Worm (Caenorhabditis elegans) whole organism, late embryonic: ENCODE measurements around the gene F56D6.23.
A peak's percentile ranks its signal among the peaks of the same experiment; 100 is the strongest.

Experiments
- C08G9.2 ChIP-seq: sonication (generic microtip); optimal IDR thresholded peaks from 2 replicates; lab custom pipeline; 2016; ENCODE audit warnings: mild to moderate bottlenecking, missing genetic modification characterization, moderate library complexity, missing compliant biosample characterization
- F13H6.1 ChIP-seq: sonication (generic microtip); optimal IDR thresholded peaks from 2 replicates; lab custom pipeline; 2016; ENCODE audit warnings: missing genetic modification characterization, missing compliant biosample characterization
- K02D7.2 ChIP-seq: sonication (generic microtip); optimal IDR thresholded peaks from 2 replicates; lab custom pipeline; 2017; ENCODE audit warnings: mild to moderate bottlenecking, missing genetic modification characterization, missing compliant biosample characterization
- ceh-14 ChIP-seq: sonication (generic microtip); optimal IDR thresholded peaks from 2 replicates; lab custom pipeline; 2016; ENCODE audit warnings: missing genotype, missing genetic modification characterization, missing compliant biosample characterization
- ceh-19 ChIP-seq: fragments of 200-800 bp; sonication (Bioruptor generic); optimal IDR thresholded peaks from 2 replicates; lab custom pipeline; 2018; ENCODE audit warnings: mild to moderate bottlenecking, missing genetic modification characterization, missing compliant biosample characterization
- ceh-2 ChIP-seq: sonication (generic microtip); optimal IDR thresholded peaks from 2 replicates; lab custom pipeline; 2016; ENCODE audit warnings: missing genotype, missing genetic modification characterization, missing compliant biosample characterization
- ceh-24 ChIP-seq: sonication (generic microtip); optimal IDR thresholded peaks from 2 replicates; lab custom pipeline; 2016; ENCODE audit warnings: mild to moderate bottlenecking, missing genetic modification characterization, missing compliant biosample characterization
- ceh-30 ChIP-seq: fragments of 150-350 bp; optimal IDR thresholded peaks from 2 replicates; lab custom pipeline; 2014; ENCODE audit warnings: missing biosample characterization, missing genetic modification characterization
- ceh-34 ChIP-seq: sonication (generic microtip); optimal IDR thresholded peaks from 2 replicates; lab custom pipeline; 2016; ENCODE audit warnings: mild to moderate bottlenecking, missing genetic modification characterization, missing compliant biosample characterization
- elt-2 ChIP-seq: sonication (generic microtip); optimal IDR thresholded peaks from 2 replicates; lab custom pipeline; 2016; ENCODE audit warnings: missing genetic modification reagents, missing genetic modification characterization, missing compliant biosample characterization
- ets-4 ChIP-seq: sonication (generic microtip); optimal IDR thresholded peaks from 2 replicates; lab custom pipeline; 2016; ENCODE audit warnings: missing genetic modification characterization, missing compliant biosample characterization
- eyg-1 ChIP-seq: sonication (generic microtip); optimal IDR thresholded peaks from 2 replicates; lab custom pipeline; 2016; ENCODE audit warnings: missing genotype, missing genetic modification characterization, missing compliant biosample characterization
- fax-1 ChIP-seq: sonication (generic microtip); optimal IDR thresholded peaks from 2 replicates; lab custom pipeline; 2016; ENCODE audit warnings: missing genotype, missing genetic modification characterization, missing compliant biosample characterization
- fkh-10 ChIP-seq: fragments of 150-350 bp; optimal IDR thresholded peaks from 2 replicates; lab custom pipeline; 2014; ENCODE audit warnings: missing biosample characterization, missing genetic modification reagents, missing genetic modification characterization
- gmeb-2 ChIP-seq: sonication (generic microtip); optimal IDR thresholded peaks from 2 replicates; lab custom pipeline; 2016; ENCODE audit warnings: missing genetic modification characterization, inconsistent platforms, missing compliant biosample characterization
- mec-3 ChIP-seq: sonication (generic microtip); optimal IDR thresholded peaks from 2 replicates; lab custom pipeline; 2016; ENCODE audit warnings: borderline replicate concordance, missing genetic modification characterization, missing compliant biosample characterization
- nfya-1 ChIP-seq: sonication (generic microtip); optimal IDR thresholded peaks from 2 replicates; lab custom pipeline; 2017; ENCODE audit warnings: missing genetic modification characterization, mild to moderate bottlenecking, missing compliant biosample characterization, antibody characterized with exemption, moderate library complexity
- nhr-11 ChIP-seq: fragments of 150-350 bp; optimal IDR thresholded peaks from 2 replicates; lab custom pipeline; 2014; ENCODE audit warnings: missing biosample characterization, missing genetic modification characterization
- nhr-232 ChIP-seq: sonication (generic microtip); optimal IDR thresholded peaks from 2 replicates; lab custom pipeline; 2016; ENCODE audit warnings: missing genetic modification characterization, missing compliant biosample characterization
- npax-4 ChIP-seq: sonication (generic microtip); optimal IDR thresholded peaks from 2 replicates; lab custom pipeline; 2016; ENCODE audit warnings: missing genetic modification characterization, missing compliant biosample characterization
- odd-2 ChIP-seq: sonication (generic microtip); optimal IDR thresholded peaks from 2 replicates; lab custom pipeline; 2017; ENCODE audit warnings: antibody characterized with exemption, mild to moderate bottlenecking, missing genetic modification characterization, missing compliant biosample characterization
- pat-9 ChIP-seq: fragments of 200-800 bp; sonication (Bioruptor generic); optimal IDR thresholded peaks from 2 replicates; lab custom pipeline; 2018; ENCODE audit warnings: mild to moderate bottlenecking, missing genetic modification characterization, moderate library complexity, missing compliant biosample characterization
- pax-1 ChIP-seq: fragments of 150-350 bp; optimal IDR thresholded peaks from 2 replicates; lab custom pipeline; 2014; ENCODE audit warnings: missing biosample characterization, missing genetic modification characterization
- pha-2 ChIP-seq: sonication (generic microtip); optimal IDR thresholded peaks from 2 replicates; lab custom pipeline; 2017; ENCODE audit warnings: mild to moderate bottlenecking, missing genetic modification characterization, missing compliant biosample characterization
- pha-4 ChIP-seq: fragments of 150-350 bp; optimal IDR thresholded peaks from 2 replicates; lab custom pipeline; 2018; ENCODE audit warnings: missing biosample characterization, missing genetic modification reagents, missing genetic modification characterization
- pqm-1 ChIP-seq: sonication (generic microtip); optimal IDR thresholded peaks from 2 replicates; lab custom pipeline; 2016; ENCODE audit warnings: missing genetic modification characterization, missing compliant biosample characterization
- pros-1 ChIP-seq: fragments of 150-350 bp; optimal IDR thresholded peaks from 2 replicates; lab custom pipeline; 2014; ENCODE audit warnings: missing biosample characterization, missing genetic modification reagents, missing genetic modification characterization
- sox-4 ChIP-seq: sonication (generic microtip); optimal IDR thresholded peaks from 2 replicates; lab custom pipeline; 2017; ENCODE audit warnings: mild to moderate bottlenecking, missing genetic modification characterization, inconsistent platforms, missing compliant biosample characterization
- syd-9 ChIP-seq: sonication (generic microtip); optimal IDR thresholded peaks from 2 replicates; lab custom pipeline; 2016; ENCODE audit warnings: mild to moderate bottlenecking, missing genetic modification characterization, moderate library complexity, missing compliant biosample characterization
- tbx-2 ChIP-seq: sonication (generic microtip); optimal IDR thresholded peaks from 2 replicates; lab custom pipeline; 2016; ENCODE audit warnings: missing genetic modification characterization, missing compliant biosample characterization
- tbx-7 ChIP-seq: sonication (generic microtip); optimal IDR thresholded peaks from 2 replicates; lab custom pipeline; 2016; ENCODE audit warnings: missing genotype, missing genetic modification characterization, missing compliant biosample characterization
- unc-3 ChIP-seq, 2 experiments: fragments of 200-800 bp in 1 of 2; sonication (Bioruptor generic) in 1 of 2; sonication (generic microtip) in 1 of 2; conservative IDR thresholded peaks in 1 of 2; optimal IDR thresholded peaks in 1 of 2; 2 replicates each; pipeline versions ENCODE4 v1.3.6 to Lab custom; 2016 to 2022; ENCODE audit warnings: missing compliant biosample characterization in 2 of 2, missing genetic modification characterization in 2 of 2, missing genetic modification reagents in 1 of 2
- unc-42 ChIP-seq: sonication (generic microtip); optimal IDR thresholded peaks from 2 replicates; lab custom pipeline; 2016; ENCODE audit warnings: missing genotype, missing genetic modification characterization, missing compliant biosample characterization
- unc-55 ChIP-seq: sonication (generic microtip); optimal IDR thresholded peaks from 2 replicates; lab custom pipeline; 2017; ENCODE audit warnings: missing biosample characterization, missing genetic modification reagents, missing genetic modification characterization
- zip-5 ChIP-seq: sonication (generic microtip); optimal IDR thresholded peaks from 2 replicates; lab custom pipeline; 2016; ENCODE audit warnings: missing genetic modification characterization, missing compliant biosample characterization

The F56D6.23 gene

ce11 chrIV:3873706-3874105 lies 44.6 kb upstream of the F56D6.23 start, which contains the start of gene F37C4.5:
Gene F37C4.5 (minus strand): TSS chrIV:3873806.
- no peak for TF ChIP-seq odd-2 (tag; lab: Kevin White, UChicago)
- TF ChIP-seq tbx-2 (tag; lab: Kevin White, UChicago): no peak
- TF ChIP-seq ceh-14 (tag; lab: Kevin White, UChicago): no peak
- no peak for TF ChIP-seq F13H6.1 (tag; lab: Kevin White, UChicago)
- TF ChIP-seq fkh-10 (GFP tag; lab: Kevin White, UChicago): no peak
- TF ChIP-seq ceh-19 (GFP tag; lab: Kevin White, UChicago): no peak
- TF ChIP-seq zip-5: no peak
- no peak for TF ChIP-seq sox-4 (tag; lab: Kevin White, UChicago)
- TF ChIP-seq ceh-34 (tag; lab: Kevin White, UChicago): no peak
- no peak for TF ChIP-seq tbx-7 (tag; lab: Kevin White, UChicago)

ce11 chrIV:3874417-3874816 lies 43.8 kb upstream of the F56D6.23 start:
- TF ChIP-seq eyg-1 (tag; lab: Kevin White, UChicago): no peak
- peak; percentile 5 for TF ChIP-seq gmeb-2 (tag; lab: Kevin White, UChicago)
- no peak for TF ChIP-seq nfya-1 (tag; lab: Kevin White, UChicago)
- TF ChIP-seq, all 69 proteins: peak for 1

ce11 chrIV:3875260-3875659 lies 43.0 kb upstream of the F56D6.23 start:
- TF ChIP-seq elt-2: no peak
- TF ChIP-seq zip-5: no peak
- TF ChIP-seq C08G9.2 (tag; lab: Kevin White, UChicago): no peak
- TF ChIP-seq pha-4: no peak
- TF ChIP-seq mec-3 (tag; lab: Kevin White, UChicago): no peak
- TF ChIP-seq ceh-2 (tag; lab: Kevin White, UChicago): no peak
- no peak for TF ChIP-seq nhr-11
- TF ChIP-seq unc-42 (tag; lab: Kevin White, UChicago): no peak
- TF ChIP-seq nhr-232 (tag; lab: Kevin White, UChicago): no peak
- no peak for TF ChIP-seq pat-9 (tag; lab: Kevin White, UChicago)
- TF ChIP-seq unc-55: no peak
- TF ChIP-seq ceh-14 (tag; lab: Kevin White, UChicago): no peak
- no peak for TF ChIP-seq npax-4 (tag; lab: Kevin White, UChicago)
- TF ChIP-seq ceh-19 (GFP tag; lab: Kevin White, UChicago): no peak
- TF ChIP-seq, all 69 proteins: peak for 0

- TF ChIP-seq fax-1 (tag; lab: Kevin White, UChicago) (no peak), pax-1 (tag; lab: Kevin White, UChicago) (no peak), mec-3 (tag; lab: Kevin White, UChicago) (no peak), pha-2 (tag; lab: Kevin White, UChicago) (no peak), pros-1 (tag; lab: Kevin White, UChicago) (no peak), ceh-19 (GFP tag; lab: Kevin White, UChicago) (no peak), ceh-24 (no peak), ets-4 (no peak), pqm-1 (tag; lab: Kevin White, UChicago) (no peak), elt-2 (no peak), syd-9 (no peak), unc-3 (GFP tag; conservative IDR thresholded peaks at IDR 0.05; lab: Robert Waterston, UW) (no peak), unc-3 (tag; optimal IDR thresholded peaks at IDR 0.05; lab: Kevin White, UChicago) (no peak), ceh-30 (tag; lab: Kevin White, UChicago) (no peak), K02D7.2 (tag; lab: Kevin White, UChicago) (no peak)
- TF ChIP-seq, all 69 proteins: peak for 0
Measured at ce11 chrIV:3876955-3877354, 41.3 kb upstream of the F56D6.23 start.
